Worm (Caenorhabditis elegans) whole organism, mixed stage, embryonic: Measurements from ENCODE around the gene ani-2.
A peak's percentile ranks its signal among the peaks of the same experiment; 100 is the strongest.

Experiments used
- M03D4.4 ChIP-seq: sonication (generic microtip); optimal IDR thresholded peaks from 2 replicates; lab custom pipeline; 2017; ENCODE audit warnings: mild to moderate bottlenecking, missing genetic modification characterization, missing compliant biosample characterization
- bed-3 ChIP-seq: fragments of 200-800 bp; sonication (Bioruptor generic); optimal IDR thresholded peaks from 3 replicates; lab custom pipeline; 2018; ENCODE audit warnings: mild to moderate bottlenecking, missing genetic modification characterization, moderate library complexity, missing compliant biosample characterization
- blmp-1 ChIP-seq: fragments of 150-350 bp; optimal IDR thresholded peaks from 2 replicates; lab custom pipeline; 2014; ENCODE audit warnings: missing biosample characterization, missing genetic modification characterization
- ceh-39 ChIP-seq: fragments of 150-350 bp; optimal IDR thresholded peaks from 2 replicates; lab custom pipeline; 2014; ENCODE audit warnings: missing biosample characterization, missing genetic modification characterization
- ceh-43 ChIP-seq: fragments of 200-800 bp; sonication (Bioruptor generic); optimal IDR thresholded peaks from 2 replicates; lab custom pipeline; 2018; ENCODE audit warnings: mild to moderate bottlenecking, missing genetic modification characterization, moderate library complexity, missing compliant biosample characterization
- ceh-83 ChIP-seq: fragments of 200-800 bp; sonication (Bioruptor generic); optimal IDR thresholded peaks from 2 replicates; lab custom pipeline; 2018; ENCODE audit warnings: mild to moderate bottlenecking, missing genetic modification characterization, missing compliant biosample characterization
- ces-1 ChIP-seq: fragments of 150-350 bp; optimal IDR thresholded peaks from 2 replicates; lab custom pipeline; 2014; ENCODE audit warnings: missing biosample characterization, missing genetic modification reagents, missing genetic modification characterization
- cnd-1 ChIP-seq: fragments of 200-800 bp; sonication (Bioruptor generic); optimal IDR thresholded peaks from 2 replicates; lab custom pipeline; 2018; ENCODE audit warnings: mild to moderate bottlenecking, missing genetic modification characterization, missing compliant biosample characterization
- drap-1 ChIP-seq: fragments of 200-800 bp; sonication (Bioruptor generic); optimal IDR thresholded peaks from 3 replicates; lab custom pipeline; 2018; ENCODE audit warnings: mild to moderate bottlenecking, missing genetic modification characterization, missing compliant biosample characterization
- elt-1 ChIP-seq: sonication (generic microtip); optimal IDR thresholded peaks from 2 replicates; lab custom pipeline; 2017; ENCODE audit warnings: missing genetic modification characterization, mild to moderate bottlenecking, missing compliant biosample characterization, antibody characterized with exemption, moderate library complexity, borderline replicate concordance; ENCODE audit not compliant: insufficient read depth
- elt-3 ChIP-seq: fragments of 150-350 bp; optimal IDR thresholded peaks from 2 replicates; lab custom pipeline; 2014; ENCODE audit warnings: missing biosample characterization, missing genetic modification characterization
- flh-1 ChIP-seq: fragments of 200-800 bp; sonication (Bioruptor generic); optimal IDR thresholded peaks from 2 replicates; lab custom pipeline; 2018; ENCODE audit warnings: mild to moderate bottlenecking, missing genetic modification characterization, moderate library complexity, missing compliant biosample characterization
- ham-2 ChIP-seq: fragments of 200-800 bp; sonication (Bioruptor generic); optimal IDR thresholded peaks from 2 replicates; lab custom pipeline; 2018; ENCODE audit warnings: mild to moderate bottlenecking, missing genetic modification characterization, missing compliant biosample characterization
- hlh-1 ChIP-seq: fragments of 150-350 bp; optimal IDR thresholded peaks from 2 replicates; lab custom pipeline; 2014; ENCODE audit warnings: missing biosample characterization, missing genetic modification reagents, missing genetic modification characterization
- lin-13 ChIP-seq: fragments of 150-350 bp; optimal IDR thresholded peaks from 2 replicates; lab custom pipeline; 2014; ENCODE audit warnings: missing biosample characterization, missing genetic modification characterization
- lin-32 ChIP-seq: fragments of 200-800 bp; sonication (Bioruptor generic); optimal IDR thresholded peaks from 2 replicates; lab custom pipeline; 2018; ENCODE audit warnings: mild to moderate bottlenecking, missing genetic modification characterization, missing compliant biosample characterization
- lsy-2 ChIP-seq: fragments of 150-350 bp; optimal IDR thresholded peaks from 2 replicates; lab custom pipeline; 2014; ENCODE audit warnings: missing biosample characterization, missing genetic modification characterization
- mab-5 ChIP-seq: fragments of 150-350 bp; optimal IDR thresholded peaks from 2 replicates; lab custom pipeline; 2014; ENCODE audit warnings: missing biosample characterization, missing genetic modification characterization
- mep-1 ChIP-seq: fragments of 150-350 bp; optimal IDR thresholded peaks from 2 replicates; lab custom pipeline; 2017; ENCODE audit warnings: missing biosample characterization, missing genetic modification reagents, missing genetic modification characterization, inconsistent platforms
- mls-2 ChIP-seq: sonication (generic microtip); optimal IDR thresholded peaks from 2 replicates; lab custom pipeline; 2016; ENCODE audit warnings: mild to moderate bottlenecking, missing genetic modification characterization, moderate library complexity, missing compliant biosample characterization
- nhr-12 ChIP-seq: fragments of 150-350 bp; optimal IDR thresholded peaks from 2 replicates; lab custom pipeline; 2014; ENCODE audit warnings: missing biosample characterization, missing genetic modification characterization
- nhr-2 ChIP-seq: fragments of 150-350 bp; optimal IDR thresholded peaks from 2 replicates; lab custom pipeline; 2014; ENCODE audit warnings: missing biosample characterization, missing genetic modification characterization
- nhr-237 ChIP-seq: fragments of 150-350 bp; optimal IDR thresholded peaks from 2 replicates; lab custom pipeline; 2014; ENCODE audit warnings: missing biosample characterization, missing genetic modification characterization
- nhr-28 ChIP-seq: fragments of 150-350 bp; optimal IDR thresholded peaks from 2 replicates; lab custom pipeline; 2014; ENCODE audit warnings: missing biosample characterization, missing genetic modification characterization
- nhr-76 ChIP-seq: sonication (generic microtip); optimal IDR thresholded peaks from 2 replicates; lab custom pipeline; 2017; ENCODE audit warnings: missing biosample characterization, missing genetic modification characterization
- pha-4 ChIP-seq: fragments of 150-350 bp; optimal IDR thresholded peaks from 2 replicates; lab custom pipeline; 2018; ENCODE audit warnings: missing biosample characterization, missing genetic modification reagents, missing genetic modification characterization
- sem-2 ChIP-seq: fragments of 200-800 bp; sonication (Bioruptor generic); optimal IDR thresholded peaks from 2 replicates; lab custom pipeline; 2018; ENCODE audit warnings: mild to moderate bottlenecking, missing genetic modification characterization, missing compliant biosample characterization
- snpc-4 ChIP-seq: fragments of 150-350 bp; optimal IDR thresholded peaks from 2 replicates; lab custom pipeline; 2014; ENCODE audit warnings: missing biosample characterization, missing genetic modification characterization
- sptf-1 ChIP-seq: sonication (generic microtip); optimal IDR thresholded peaks from 2 replicates; lab custom pipeline; 2017; ENCODE audit warnings: mild to moderate bottlenecking, missing genetic modification characterization, moderate library complexity, missing compliant biosample characterization
- tbx-8 ChIP-seq: fragments of 200-800 bp; sonication (Bioruptor generic); optimal IDR thresholded peaks from 2 replicates; lab custom pipeline; 2018; ENCODE audit warnings: mild to moderate bottlenecking, missing genetic modification characterization, moderate library complexity, missing compliant biosample characterization
- unc-120 ChIP-seq: sonication (generic microtip); optimal IDR thresholded peaks from 2 replicates; lab custom pipeline; 2017; ENCODE audit warnings: missing genetic modification characterization, missing compliant biosample characterization; ENCODE audit not compliant: poor library complexity, severe bottlenecking
- unc-39 ChIP-seq: fragments of 150-350 bp; optimal IDR thresholded peaks from 2 replicates; lab custom pipeline; 2014; ENCODE audit warnings: missing biosample characterization, missing genetic modification characterization
- unc-62 ChIP-seq: fragments of 150-350 bp; optimal IDR thresholded peaks from 2 replicates; lab custom pipeline; 2014; ENCODE audit warnings: missing biosample characterization, missing genetic modification reagents, missing genetic modification characterization
- zip-8 ChIP-seq: fragments of 150-350 bp; optimal IDR thresholded peaks from 2 replicates; lab custom pipeline; 2014; ENCODE audit warnings: missing biosample characterization, missing genetic modification characterization
- ztf-11 ChIP-seq: fragments of 150-350 bp; optimal IDR thresholded peaks from 2 replicates; lab custom pipeline; 2014; ENCODE audit warnings: missing biosample characterization, missing genetic modification characterization

ani-2 gene

DNA sequence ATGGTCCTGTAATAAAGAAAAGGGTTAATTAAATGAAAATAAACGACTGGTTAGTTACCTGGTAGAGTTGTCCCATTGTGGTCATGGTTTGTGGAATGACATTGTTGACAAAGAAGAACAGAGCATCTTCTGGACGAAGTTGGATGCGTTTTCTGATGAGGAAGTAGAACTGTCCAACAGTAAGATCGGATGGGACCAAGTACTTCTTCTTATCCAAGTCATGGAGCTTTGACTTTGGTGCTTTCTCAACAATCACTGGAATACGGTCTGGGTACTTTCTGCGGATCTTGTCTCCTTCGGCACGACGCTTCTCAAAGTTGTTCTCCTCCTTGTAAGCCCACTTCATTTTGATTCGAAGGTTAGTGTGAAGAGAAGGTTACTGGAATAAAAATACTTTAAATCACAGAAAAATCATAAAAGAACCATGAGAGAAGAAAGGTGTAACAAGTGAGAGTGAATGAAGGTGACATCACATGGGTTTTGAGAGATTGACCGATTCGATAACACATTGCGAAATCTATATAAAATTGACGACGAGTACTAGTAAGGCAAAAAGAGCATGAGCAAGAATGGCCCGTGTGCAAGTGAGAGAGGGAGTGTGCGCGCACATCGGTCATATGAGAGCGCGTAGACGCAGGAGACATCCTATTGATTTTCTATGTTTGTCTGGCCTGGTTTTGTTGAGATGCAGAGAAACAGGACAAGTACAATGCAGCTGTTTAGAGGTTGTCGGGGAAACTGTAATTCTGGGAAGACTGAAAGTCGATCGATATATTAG, 17.6 kb downstream of the ani-2 start, which contains the start of gene lgg-1:
TSS of gene lgg-1 (minus strand) at position 379 of the 778 bp plus-strand sequence.
- no peak for TF ChIP-seq elt-3 (tag; lab: Kevin White, UChicago)
- no peak for TF ChIP-seq tbx-8 (GFP tag; lab: Kevin White, UChicago)
- TF ChIP-seq ceh-43 (GFP tag; lab: Kevin White, UChicago) = no peak
- TF ChIP-seq zip-8 = no peak
- TF ChIP-seq ces-1 (GFP tag; lab: Kevin White, UChicago) = peak; percentile 31
- no peak for TF ChIP-seq flh-1 (GFP tag; lab: Kevin White, UChicago)
- no peak for TF ChIP-seq nhr-76
- TF ChIP-seq unc-120 (tag; lab: Kevin White, UChicago) = no peak
- TF ChIP-seq cnd-1 (tag; lab: Kevin White, UChicago) = no peak
- TF ChIP-seq mab-5 (tag; lab: Kevin White, UChicago) = no peak
- TF ChIP-seq nhr-12 (tag; lab: Kevin White, UChicago) = no peak
- no peak for TF ChIP-seq nhr-28 (tag; lab: Kevin White, UChicago)
- no peak for TF ChIP-seq unc-62 (GFP tag; lab: Kevin White, UChicago)
- peak; percentile 18 for TF ChIP-seq ceh-39
- TF ChIP-seq M03D4.4 (tag; lab: Kevin White, UChicago) = no peak
- no peak for TF ChIP-seq bed-3 (GFP tag; lab: Kevin White, UChicago)
- TF ChIP-seq pha-4 (tag; lab: Kevin White, UChicago) = peak; percentile 22
- TF ChIP-seq mls-2 = no peak
- TF ChIP-seq nhr-2 (tag; lab: Kevin White, UChicago) = no peak
- peak; percentile 35 for TF ChIP-seq sptf-1 (tag; lab: Kevin White, UChicago)
- TF ChIP-seq lsy-2 = no peak
- TF ChIP-seq blmp-1 = no peak
- peak; percentile 47 for TF ChIP-seq lin-13 (tag; lab: Kevin White, UChicago)
- no peak for TF ChIP-seq drap-1 (GFP tag; lab: Kevin White, UChicago)
- TF ChIP-seq ham-2 (GFP tag; lab: Kevin White, UChicago) = no peak
- peak; percentile 73 for TF ChIP-seq elt-1 (tag; lab: Kevin White, UChicago)
- TF ChIP-seq snpc-4 (tag; lab: Kevin White, UChicago) = no peak
- peak; percentile 5 for TF ChIP-seq nhr-237 (tag; lab: Kevin White, UChicago)
- TF ChIP-seq ceh-83 (GFP tag; lab: Kevin White, UChicago) = no peak
- TF ChIP-seq lin-32 (GFP tag; lab: Kevin White, UChicago) = peak; percentile 44
- TF ChIP-seq ztf-11 (tag; lab: Kevin White, UChicago) = no peak
- TF ChIP-seq mep-1 (tag; lab: Kevin White, UChicago) = peak; percentile 34
- no peak for TF ChIP-seq hlh-1 (tag; lab: Kevin White, UChicago)
- no peak for TF ChIP-seq sem-2 (GFP tag; lab: Kevin White, UChicago)
- TF ChIP-seq unc-39 (tag; lab: Kevin White, UChicago) = no peak

- no peak for TF ChIP-seq sptf-1 (tag; lab: Kevin White, UChicago)
- no peak for TF ChIP-seq sem-2 (GFP tag; lab: Kevin White, UChicago)
- no peak for TF ChIP-seq nhr-76
- TF ChIP-seq mls-2 = no peak
- TF ChIP-seq cnd-1 (tag; lab: Kevin White, UChicago) = peak; percentile 5
- TF ChIP-seq snpc-4 (tag; lab: Kevin White, UChicago) = no peak
- peak; percentile 14 for TF ChIP-seq tbx-8 (GFP tag; lab: Kevin White, UChicago)
- TF ChIP-seq ceh-83 (GFP tag; lab: Kevin White, UChicago) = peak; percentile 67
Measured at ce11 chrII:6346551-6347079, 18.6 kb downstream of the ani-2 start.
